Fruit fly (Drosophila melanogaster): ENCODE results near the gene Pig1.

DNA sequence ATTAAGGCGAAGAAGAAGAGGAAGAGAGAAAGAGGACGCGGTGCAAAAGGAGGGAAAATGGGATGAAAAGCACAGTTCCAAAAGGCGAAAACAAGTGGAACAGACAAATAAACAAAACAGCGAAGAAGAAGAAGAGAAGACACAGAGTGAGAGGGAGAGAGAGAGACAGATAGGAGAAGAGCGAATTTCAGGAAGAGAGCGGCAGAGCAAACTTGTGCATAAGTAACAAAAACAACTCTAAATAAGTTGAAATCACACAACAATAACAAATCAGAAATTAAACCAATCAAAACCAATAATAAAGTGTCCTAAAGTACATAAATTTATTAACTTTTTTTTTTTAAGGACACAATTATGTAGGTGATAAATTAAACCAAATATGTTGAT, 46.4 kb upstream of the Pig1 start:
- no peak for TF ChIP-seq h (optimal IDR thresholded peaks at IDR 0.05)
- TF ChIP-seq Sin3A (optimal IDR thresholded peaks at IDR 0.05) = no peak
- TF ChIP-seq psq (optimal IDR thresholded peaks at IDR 0.05) = no peak
